Worm (Caenorhabditis elegans): Measurements from ENCODE around the gene daf-7.

The daf-7 gene

ce11 chrIII:852296-852695 lies 40.7 kb downstream of the daf-7 start, which contains the start of gene moma-1:
Gene moma-1 (minus strand): TSS chrIII:852396.
- no peak for TF ChIP-seq elt-2 (tag; optimal IDR thresholded peaks at IDR 0.05)
- TF ChIP-seq ceh-9 (tag; optimal IDR thresholded peaks at IDR 0.05), result no peak
- TF ChIP-seq lsy-12 (tag; optimal IDR thresholded peaks at IDR 0.05), result no peak
- no peak for TF ChIP-seq nhr-76 (tag; optimal IDR thresholded peaks at IDR 0.05)
- TF ChIP-seq eor-1 (tag; optimal IDR thresholded peaks at IDR 0.05), result no peak
- no peak for TF ChIP-seq elt-3 (tag; optimal IDR thresholded peaks at IDR 0.05)
- TF ChIP-seq ztf-11 (tag; optimal IDR thresholded peaks at IDR 0.05), result no peak
- no peak for TF ChIP-seq nhr-28 (tag; optimal IDR thresholded peaks at IDR 0.05)
- no peak for TF ChIP-seq fkh-2 (tag; optimal IDR thresholded peaks at IDR 0.05)
- no peak for TF ChIP-seq ceh-82 (tag; optimal IDR thresholded peaks at IDR 0.05)
- TF ChIP-seq R02D3.7 (tag; optimal IDR thresholded peaks at IDR 0.05), result no peak
- TF ChIP-seq ceh-16 (tag; optimal IDR thresholded peaks at IDR 0.05), result no peak
- no peak for TF ChIP-seq nhr-23 (tag; optimal IDR thresholded peaks at IDR 0.05)
- TF ChIP-seq nhr-11 (tag; optimal IDR thresholded peaks at IDR 0.05), result no peak
- TF ChIP-seq mdl-1 (tag; optimal IDR thresholded peaks at IDR 0.05), result no peak

DNA sequence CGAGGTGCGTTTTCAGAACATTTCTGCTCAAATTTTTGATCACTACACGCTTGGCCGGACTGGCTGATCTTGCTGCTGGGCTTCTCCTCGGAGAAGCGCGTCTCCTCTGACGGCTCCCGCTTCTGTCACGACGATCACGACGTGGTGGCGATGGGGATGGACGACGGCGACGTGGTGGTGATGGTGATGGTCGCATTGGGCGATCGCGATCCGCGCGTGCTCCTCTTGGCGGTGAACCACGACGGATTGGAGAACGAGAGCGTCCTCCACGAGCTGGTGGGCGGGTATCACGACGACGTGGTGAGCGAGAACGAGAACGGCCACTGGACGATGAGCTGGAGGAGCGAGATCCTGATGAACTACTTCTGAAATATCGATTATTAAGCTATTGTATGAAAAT lies 41.8 kb downstream of the daf-7 start:
- TF ChIP-seq elt-2 (tag; optimal IDR thresholded peaks at IDR 0.05), result no peak
- no peak for TF ChIP-seq eor-1 (tag; optimal IDR thresholded peaks at IDR 0.05)
- no peak for TF ChIP-seq hmg-11 (tag; optimal IDR thresholded peaks at IDR 0.05)
- TF ChIP-seq ztf-11 (tag; optimal IDR thresholded peaks at IDR 0.05), result no peak
- TF ChIP-seq snpc-4 (tag; optimal IDR thresholded peaks at IDR 0.05), result no peak
- no peak for TF ChIP-seq jun-1 (tag; optimal IDR thresholded peaks at IDR 0.05)
- no peak for TF ChIP-seq ceh-28 (tag; optimal IDR thresholded peaks at IDR 0.05)
- TF ChIP-seq ceh-9 (tag; optimal IDR thresholded peaks at IDR 0.05), result no peak
- no peak for TF ChIP-seq nhr-28 (tag; optimal IDR thresholded peaks at IDR 0.05)
- TF ChIP-seq ceh-82 (tag; optimal IDR thresholded peaks at IDR 0.05), result no peak
- no peak for TF ChIP-seq daf-12 (tag; optimal IDR thresholded peaks at IDR 0.05)
- no peak for TF ChIP-seq egl-27 (tag; optimal IDR thresholded peaks at IDR 0.05)

DNA sequence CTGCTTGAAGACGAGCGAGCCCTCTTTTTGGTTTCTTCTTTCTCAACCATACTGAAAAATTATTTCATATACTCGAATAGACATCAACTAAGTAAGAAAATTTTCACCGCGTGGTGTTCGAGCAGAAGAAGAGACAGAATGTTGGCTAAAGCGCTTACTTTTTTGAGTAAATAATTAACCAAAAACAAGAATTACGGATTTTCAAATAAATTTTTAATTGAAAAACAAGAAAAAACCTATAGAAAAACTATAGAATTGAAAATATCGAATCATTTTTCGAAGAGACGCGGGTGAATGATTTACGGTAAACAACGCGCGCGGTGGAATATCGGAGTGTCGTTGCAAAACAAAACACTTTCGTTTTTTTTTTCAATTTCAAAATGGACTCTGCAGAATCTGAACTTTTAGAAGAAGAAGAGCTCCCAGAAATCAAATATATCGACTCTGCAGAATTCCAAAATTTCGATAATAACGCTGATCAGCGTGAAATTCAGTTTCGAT lies 42.3 kb downstream of the daf-7 start, which contains the start of the genes rnp-5 and tag-51:
Gene rnp-5 (minus strand): TSS at position 51 of the 501 bp plus-strand sequence.
Gene tag-51 (plus strand): TSS at position 363 of the 501 bp plus-strand sequence.
- TF ChIP-seq R02D3.7 (tag; optimal IDR thresholded peaks at IDR 0.05), result peak; percentile 51
- peak; percentile 53 for TF ChIP-seq pha-4 (tag; optimal IDR thresholded peaks at IDR 0.05)
- TF ChIP-seq lin-15B (tag; optimal IDR thresholded peaks at IDR 0.05), result peak; percentile 21
- no peak for TF ChIP-seq ceh-28 (tag; optimal IDR thresholded peaks at IDR 0.05)

DNA sequence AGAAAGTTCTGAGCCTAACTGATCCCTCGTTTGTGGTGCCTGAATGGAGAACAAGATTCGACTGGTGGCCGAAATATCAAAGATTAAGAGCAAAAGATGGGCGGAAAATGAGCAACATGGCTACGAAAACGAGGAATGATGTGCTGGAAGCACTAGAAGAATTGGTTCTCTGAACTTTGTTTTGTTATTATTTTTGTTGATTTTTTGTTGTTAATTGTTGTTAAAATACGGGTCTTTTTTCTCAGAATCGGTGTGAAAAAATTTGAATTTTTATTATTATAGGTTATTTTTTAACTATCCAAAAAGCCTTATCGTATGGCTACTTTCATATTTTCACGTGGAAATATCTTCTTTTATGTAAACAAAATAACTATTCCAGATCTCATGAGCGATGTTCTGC lies 44.6 kb downstream of the daf-7 start, which contains the start of gene K02F3.12:
Gene K02F3.12 (plus strand): TSS at position 301 of the 400 bp plus-strand sequence.
- no peak for TF ChIP-seq mml-1 (tag; optimal IDR thresholded peaks at IDR 0.05)
- TF ChIP-seq tbx-2 (tag; optimal IDR thresholded peaks at IDR 0.05), result no peak
- TF ChIP-seq snpc-4 (tag; optimal IDR thresholded peaks at IDR 0.05), result no peak
- TF ChIP-seq pqm-1 (tag; optimal IDR thresholded peaks at IDR 0.05), result no peak
- no peak for TF ChIP-seq eor-1 (tag; optimal IDR thresholded peaks at IDR 0.05)
- TF ChIP-seq nhr-28 (tag; optimal IDR thresholded peaks at IDR 0.05), result no peak
- no peak for TF ChIP-seq elt-3 (tag; optimal IDR thresholded peaks at IDR 0.05)
- TF ChIP-seq pha-4 (tag; optimal IDR thresholded peaks at IDR 0.05), result no peak
- no peak for TF ChIP-seq ceh-82 (tag; optimal IDR thresholded peaks at IDR 0.05)
- no peak for TF ChIP-seq egl-27 (tag; optimal IDR thresholded peaks at IDR 0.05)
- TF ChIP-seq ztf-4 (tag; optimal IDR thresholded peaks at IDR 0.05), result no peak
- TF ChIP-seq aly-2 (tag; optimal IDR thresholded peaks at IDR 0.05), result no peak
- no peak for TF ChIP-seq elt-2 (tag; optimal IDR thresholded peaks at IDR 0.05)
- no peak for TF ChIP-seq lin-15B (tag; optimal IDR thresholded peaks at IDR 0.05)
- TF ChIP-seq nhr-43 (tag; optimal IDR thresholded peaks at IDR 0.05; ENCODE audit: poor library complexity, severe bottlenecking), result no peak

ce11 chrIII:856908-857307 lies 45.3 kb downstream of the daf-7 start:
- no peak for TF ChIP-seq elt-3 (tag; optimal IDR thresholded peaks at IDR 0.05)
- TF ChIP-seq jun-1 (tag; optimal IDR thresholded peaks at IDR 0.05), result no peak
- TF ChIP-seq lsy-12 (tag; optimal IDR thresholded peaks at IDR 0.05), result no peak
- no peak for TF ChIP-seq lin-15B (tag; optimal IDR thresholded peaks at IDR 0.05)
- TF ChIP-seq zag-1 (tag; optimal IDR thresholded peaks at IDR 0.05), result no peak
- TF ChIP-seq egl-27 (tag; optimal IDR thresholded peaks at IDR 0.05), result no peak
- no peak for TF ChIP-seq unc-39 (tag; optimal IDR thresholded peaks at IDR 0.05)
- no peak for TF ChIP-seq egl-5 (tag; optimal IDR thresholded peaks at IDR 0.05)
- no peak for TF ChIP-seq mml-1 (tag; optimal IDR thresholded peaks at IDR 0.05)
- TF ChIP-seq ZK546.5 (tag; optimal IDR thresholded peaks at IDR 0.05), result no peak
- TF ChIP-seq ztf-4 (tag; optimal IDR thresholded peaks at IDR 0.05), result no peak
- TF ChIP-seq nhr-77 (tag; optimal IDR thresholded peaks at IDR 0.05), result no peak
- TF ChIP-seq sea-2 (GFP tag; optimal IDR thresholded peaks at IDR 0.05), result no peak
- no peak for TF ChIP-seq hmg-11 (tag; optimal IDR thresholded peaks at IDR 0.05)
- TF ChIP-seq aly-2 (tag; optimal IDR thresholded peaks at IDR 0.05), result no peak
- TF ChIP-seq elt-2 (tag; optimal IDR thresholded peaks at IDR 0.05), result no peak
- TF ChIP-seq snpc-4 (tag; optimal IDR thresholded peaks at IDR 0.05), result no peak
- TF ChIP-seq ceh-28 (tag; optimal IDR thresholded peaks at IDR 0.05), result no peak

All from whole organism, L3 larva.